Worm (Caenorhabditis elegans) whole organism, L4 larva: Measurements from ENCODE around the gene F56C3.8.
A peak's percentile ranks its signal among the peaks of the same experiment; 100 is the strongest.

ENCODE experiments used
- daf-8 ChIP-seq: fragments of 200-800 bp; sonication (Bioruptor generic); IDR thresholded peaks from 2 replicates; pipeline ENCODE4 v1.3.6; 2022; ENCODE audit warnings: missing genetic modification characterization, missing compliant biosample characterization
- dve-1 ChIP-seq: sonication (generic microtip); optimal IDR thresholded peaks from 2 replicates; lab custom pipeline; 2017; ENCODE audit warnings: antibody characterized with exemption, mild to moderate bottlenecking, missing genetic modification characterization, missing compliant biosample characterization; ENCODE audit not compliant: insufficient read depth
- fos-1 ChIP-seq: fragments of 150-350 bp; optimal IDR thresholded peaks from 2 replicates; lab custom pipeline; 2014; ENCODE audit warnings: missing biosample characterization, missing genetic modification characterization
- jun-1 ChIP-seq: fragments of 150-350 bp; optimal IDR thresholded peaks from 2 replicates; lab custom pipeline; 2014; ENCODE audit warnings: missing biosample characterization, missing genetic modification reagents, missing genetic modification characterization
- lin-39 ChIP-seq: fragments of 150-350 bp; optimal IDR thresholded peaks from 2 replicates; lab custom pipeline; 2014; ENCODE audit warnings: missing biosample characterization, missing genetic modification reagents, missing genetic modification characterization
- lir-3 ChIP-seq: sonication (generic microtip); optimal IDR thresholded peaks from 2 replicates; lab custom pipeline; 2016; ENCODE audit warnings: mild to moderate bottlenecking, missing genetic modification characterization, missing compliant biosample characterization

ce11 chrX:1344818-1345217 is 39.6 kb downstream of the F56C3.8 start:
- TF ChIP-seq lir-3 (tag; lab: Kevin White, UChicago) (peak; percentile 78), jun-1 (tag; lab: Kevin White, UChicago) (peak; percentile 98), dve-1 (tag; lab: Kevin White, UChicago) (peak; percentile 99), daf-8 (GFP tag; lab: Robert Waterston, UW) (peak; percentile 77; the same call in 1 of the 2 replicates), fos-1 (peak; percentile 85), lin-39 (tag; lab: Kevin White, UChicago) (peak; percentile 88)
